Worm (Caenorhabditis elegans): ENCODE measurements around the gene pqn-84.

pqn-84 gene

ce11 chrIII:11746718-11747117 lies 46.7 kb downstream of the pqn-84 start, which contains the start of gene mrt-2 (continued):
- TF ChIP-seq unc-130 (GFP tag; optimal IDR thresholded peaks at IDR 0.05), result peak; percentile 73
- TF ChIP-seq ztf-3 (GFP tag; optimal IDR thresholded peaks at IDR 0.05), result no peak
- TF ChIP-seq K12H6.12 (tag; optimal IDR thresholded peaks at IDR 0.05), result peak; percentile 42
- peak; percentile 22; the same call in 1 of the 2 replicates for TF ChIP-seq B0336.3 (GFP tag; IDR thresholded peaks at IDR 0.05)
- TF ChIP-seq attf-5 (GFP tag; optimal IDR thresholded peaks at IDR 0.05), result peak; percentile 16
- peak; percentile 37 for TF ChIP-seq F22D6.2 (tag; optimal IDR thresholded peaks at IDR 0.05)
- peak; percentile 57; the same call in 1 of the 2 replicates for TF ChIP-seq ceh-100 (GFP tag; IDR thresholded peaks at IDR 0.05)
- no peak for TF ChIP-seq bed-1 (GFP tag; IDR thresholded peaks at IDR 0.05)
- peak; percentile 56 for TF ChIP-seq efl-1 (GFP tag; optimal IDR thresholded peaks at IDR 0.05)
- TF ChIP-seq ztf-25 (GFP tag; IDR thresholded peaks at IDR 0.05), result no peak
- TF ChIP-seq madf-3 (GFP tag; IDR thresholded peaks at IDR 0.05), result 0 out of 2 replicates have a peak, but pooled peaks have one; percentile 39
- peak; percentile 73 for TF ChIP-seq ceh-27 (GFP tag; optimal IDR thresholded peaks at IDR 0.05)
- no peak for TF ChIP-seq F52B5.7 (tag; optimal IDR thresholded peaks at IDR 0.05)
- TF ChIP-seq rcor-1 (GFP tag; IDR thresholded peaks at IDR 0.05), result peak; percentile 76
- peak; percentile 55 for TF ChIP-seq dpl-1 (GFP tag; optimal IDR thresholded peaks at IDR 0.05)
- no peak for TF ChIP-seq mel-28 (tag; optimal IDR thresholded peaks at IDR 0.05; ENCODE audit: borderline replicate concordance)
- TF ChIP-seq lir-1 (GFP tag; conservative IDR thresholded peaks at IDR 0.05), result peak; percentile 74
- no peak for TF ChIP-seq nhr-120 (GFP tag; IDR thresholded peaks at IDR 0.05)

- TF ChIP-seq repo-1 (tag; optimal IDR thresholded peaks at IDR 0.05) (no peak), dpff-1 (tag; optimal IDR thresholded peaks at IDR 0.05) (no peak), K11D2.4 (GFP tag; IDR thresholded peaks at IDR 0.05) (0 out of 2 replicates have a peak, but pooled peaks have one; percentile 21), aptf-3 (GFP tag; IDR thresholded peaks at IDR 0.05) (no peak), akir-1 (GFP tag; optimal IDR thresholded peaks at IDR 0.05) (no peak), nfya-1 (tag; optimal IDR thresholded peaks at IDR 0.05; ENCODE audit: borderline replicate concordance, insufficient read depth) (no peak), tlf-1 (GFP tag; optimal IDR thresholded peaks at IDR 0.05) (no peak)
Measured at ce11 chrIII:11750232-11750631, 50.2 kb downstream of the pqn-84 start.

ce11 chrIII:11750817-11751216 lies 50.8 kb downstream of the pqn-84 start:
- TF ChIP-seq F33H1.4 (GFP tag; IDR thresholded peaks at IDR 0.05), result 0 out of 2 replicates have a peak, but pooled peaks have one; percentile 18
- TF ChIP-seq madf-6 (GFP tag; IDR thresholded peaks at IDR 0.05), result peak; percentile 59
- TF ChIP-seq lsl-1 (GFP tag; optimal IDR thresholded peaks at IDR 0.05), result peak; percentile 50
- no peak for TF ChIP-seq snpc-1.1 (tag; optimal IDR thresholded peaks at IDR 0.05; ENCODE audit: insufficient read depth)
- no peak for TF ChIP-seq sea-2 (GFP tag; IDR thresholded peaks at IDR 0.05)
- peak; percentile 56; the same call in 1 of the 2 replicates for TF ChIP-seq ceh-91 (GFP tag; IDR thresholded peaks at IDR 0.05)

All from whole organism, young adult.